Worm (Caenorhabditis elegans) whole organism, young adult: ENCODE measurements around the gene ttr-15.

Experiments used
- B0019.2 ChIP-seq: fragments of 200-800 bp; sonication (Bioruptor generic); conservative IDR thresholded peaks from 2 replicates; pipeline ENCODE4 v1.3.6; 2022; ENCODE audit warnings: missing genetic modification reagents, missing genetic modification characterization, missing compliant biosample characterization
- Y53G8AR.9 ChIP-seq: fragments of 200-800 bp; sonication (Bioruptor generic); conservative IDR thresholded peaks from 2 replicates; pipeline ENCODE4 v1.3.6; 2022; ENCODE audit warnings: missing genetic modification reagents, missing genetic modification characterization, missing compliant biosample characterization
- chd-7 ChIP-seq: sonication (generic microtip); optimal IDR thresholded peaks from 2 replicates; lab custom pipeline; 2016; ENCODE audit warnings: mild to moderate bottlenecking, missing genetic modification characterization, moderate library complexity, missing compliant biosample characterization
- efl-1 ChIP-seq: fragments of 150-350 bp; optimal IDR thresholded peaks from 2 replicates; lab custom pipeline; 2014; ENCODE audit warnings: missing biosample characterization, missing genetic modification reagents, missing genetic modification characterization
- egl-18 ChIP-seq: fragments of 200-800 bp; sonication (Bioruptor generic); IDR thresholded peaks from 2 replicates; pipeline ENCODE4 v1.3.6; 2022; ENCODE audit warnings: missing genetic modification reagents, missing genetic modification characterization, missing compliant biosample characterization
- ekl-4 ChIP-seq: fragments of 200-800 bp; sonication (Bioruptor generic); IDR thresholded peaks from 2 replicates; pipeline ENCODE4 v1.3.6; 2022; ENCODE audit warnings: missing genetic modification reagents, missing genetic modification characterization, missing compliant biosample characterization
- lsy-27 ChIP-seq: sonication (generic microtip); optimal IDR thresholded peaks from 2 replicates; lab custom pipeline; 2017; ENCODE audit warnings: missing genetic modification characterization, mild to moderate bottlenecking, missing compliant biosample characterization, antibody characterized with exemption, missing genotype, borderline replicate concordance; ENCODE audit not compliant: insufficient read depth
- nfyb-1 ChIP-seq: fragments of 200-800 bp; sonication (Bioruptor generic); IDR thresholded peaks from 2 replicates; pipeline ENCODE4 v1.3.6; 2022; ENCODE audit warnings: missing genetic modification reagents, missing genetic modification characterization, missing compliant biosample characterization
- nhr-90 ChIP-seq: sonication (generic microtip); optimal IDR thresholded peaks from 2 replicates; lab custom pipeline; 2016; ENCODE audit warnings: missing genotype, mild to moderate bottlenecking, missing genetic modification characterization, missing compliant biosample characterization
- tbp1 ChIP-seq: fragments of 200-800 bp; sonication (Bioruptor generic); optimal IDR thresholded peaks from 2 replicates; lab custom pipeline; 2018; ENCODE audit warnings: mild to moderate bottlenecking, missing genetic modification characterization, missing compliant biosample characterization

- TF ChIP-seq tbp1 (no peak), lsy-27 (tag; lab: Kevin White, UChicago) (no peak), nhr-90 (tag; lab: Kevin White, UChicago) (no peak), Y53G8AR.9 (no peak), efl-1 (GFP tag; lab: Kevin White, UChicago) (peak; percentile 70), egl-18 (no peak), B0019.2 (GFP tag; lab: Robert Waterston, UW) (peak; percentile 63; the same call in 1 of the 2 replicates), chd-7 (no peak), ekl-4 (no peak), nfyb-1 (no peak)
Measured at ce11 chrIII:10351595-10352207, 14.1 kb downstream of the ttr-15 start, which contains the start of gene T07C4.3.
